Worm (Caenorhabditis elegans): Measurements from ENCODE around the gene F35E8.1.

F35E8.1 gene

DNA sequence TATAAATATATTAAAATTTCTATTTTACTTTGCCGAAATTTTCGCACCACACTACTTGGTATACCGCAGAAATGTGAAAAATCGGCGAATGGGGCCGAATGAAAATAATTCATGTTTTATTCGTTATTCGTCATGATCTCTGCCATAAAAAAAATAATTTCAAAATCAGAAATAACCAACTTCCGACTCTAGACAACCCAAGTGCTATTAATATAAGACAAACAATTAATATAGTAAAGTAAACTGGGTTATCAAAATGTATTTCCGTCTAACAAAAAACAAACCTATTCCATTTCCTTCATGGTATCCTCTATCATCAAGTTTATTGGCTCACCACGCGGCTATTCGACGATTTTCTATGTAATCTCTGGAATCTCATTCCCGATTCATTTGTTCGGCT lies 39.6 kb downstream of the F35E8.1 start, which contains the start of gene srh-293:
Gene srh-293 (plus strand): TSS at position 301 of the 400 bp plus-strand sequence.
- TF ChIP-seq klf-2 (GFP tag; conservative IDR thresholded peaks at IDR 0.05) (no peak), med-1 (GFP tag; optimal IDR thresholded peaks at IDR 0.05; ENCODE audit: insufficient read depth) (no peak), T22C8.4 (GFP tag; IDR thresholded peaks at IDR 0.05) (no peak), tab-1 (GFP tag; IDR thresholded peaks at IDR 0.05) (no peak), ztf-29 (GFP tag; IDR thresholded peaks at IDR 0.05) (no peak), flt-1 (GFP tag; IDR thresholded peaks at IDR 0.05) (no peak), ztf-23 (GFP tag; IDR thresholded peaks at IDR 0.05) (no peak), ref-1 (GFP tag; conservative IDR thresholded peaks at IDR 0.05) (no peak), cog-1 (tag; optimal IDR thresholded peaks at IDR 0.05) (no peak)

DNA sequence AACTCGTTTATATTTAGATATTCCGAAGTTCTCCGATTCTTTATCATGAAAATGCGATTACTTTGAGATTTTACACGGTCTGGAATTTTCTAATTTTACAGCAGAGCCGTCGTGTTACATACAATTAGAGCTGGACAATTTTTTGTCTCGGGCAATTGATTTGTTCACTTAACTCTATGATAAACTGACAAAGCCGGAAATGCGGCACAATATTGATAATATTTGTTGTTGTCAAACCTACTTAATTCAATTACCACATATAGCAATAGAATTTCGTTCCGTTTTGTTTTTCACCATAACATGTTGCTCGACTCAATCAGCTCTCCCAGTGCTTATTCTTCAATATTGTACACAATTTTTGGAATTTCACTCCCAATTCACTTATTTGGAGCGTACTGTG lies 42.4 kb downstream of the F35E8.1 start, which contains the start of gene srh-299:
Gene srh-299 (plus strand): TSS at position 301 of the 400 bp plus-strand sequence.
- no peak for TF ChIP-seq klf-2 (GFP tag; conservative IDR thresholded peaks at IDR 0.05)

DNA sequence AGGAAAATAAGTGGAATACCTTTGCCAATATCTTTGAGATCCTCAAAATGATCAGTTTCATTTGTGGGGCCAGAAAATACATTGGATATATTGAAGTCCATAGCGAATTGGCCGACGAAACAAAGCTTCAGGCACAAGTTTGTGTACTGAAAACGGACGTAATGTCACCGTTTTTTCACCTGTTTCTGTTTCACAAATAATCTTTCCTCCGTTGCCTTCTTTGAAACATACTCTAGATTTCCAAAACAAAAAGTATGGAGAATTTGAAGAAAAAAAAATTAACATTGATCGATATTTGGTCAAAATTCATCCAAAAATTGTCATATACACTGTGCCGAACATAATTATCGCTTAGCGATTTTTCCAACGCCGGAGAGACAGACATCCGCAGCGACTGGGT lies 42.8 kb downstream of the F35E8.1 start, which contains the start of gene srz-12:
Gene srz-12 (minus strand): TSS at position 101 of the 400 bp plus-strand sequence.
- TF ChIP-seq T22C8.4 (GFP tag; IDR thresholded peaks at IDR 0.05) = no peak
- TF ChIP-seq cog-1 (tag; optimal IDR thresholded peaks at IDR 0.05) = no peak
- TF ChIP-seq flt-1 (GFP tag; IDR thresholded peaks at IDR 0.05) = no peak
- TF ChIP-seq med-1 (GFP tag; optimal IDR thresholded peaks at IDR 0.05; ENCODE audit: insufficient read depth) = no peak
- no peak for TF ChIP-seq ztf-23 (GFP tag; IDR thresholded peaks at IDR 0.05)
- TF ChIP-seq ref-1 (GFP tag; conservative IDR thresholded peaks at IDR 0.05) = no peak
- TF ChIP-seq klf-2 (GFP tag; conservative IDR thresholded peaks at IDR 0.05) = no peak
- TF ChIP-seq ztf-29 (GFP tag; IDR thresholded peaks at IDR 0.05) = no peak
- TF ChIP-seq tab-1 (GFP tag; IDR thresholded peaks at IDR 0.05) = no peak

DNA sequence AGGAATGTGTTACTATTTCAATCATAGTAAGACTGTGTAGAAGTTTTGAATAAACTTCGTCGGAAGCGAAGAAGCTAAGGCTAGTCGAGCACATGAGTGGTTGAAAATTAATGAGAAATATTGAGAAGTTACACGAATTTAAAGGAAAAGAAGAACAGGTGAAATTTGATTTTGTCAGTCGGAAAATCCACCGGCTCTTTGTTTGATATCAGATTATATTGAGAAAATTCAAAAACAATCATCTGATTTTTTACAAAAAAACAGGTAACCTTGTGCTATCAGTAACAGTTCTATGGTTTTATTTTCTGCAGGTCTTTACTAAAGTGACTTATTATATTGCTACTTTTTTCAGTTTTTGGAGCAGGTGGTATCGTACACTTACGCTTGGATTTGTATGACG lies 47.1 kb downstream of the F35E8.1 start, which contains the start of gene srh-148:
Gene srh-148 (minus strand): TSS at position 101 of the 400 bp plus-strand sequence.
- TF ChIP-seq tab-1 (GFP tag; IDR thresholded peaks at IDR 0.05) = no peak
- TF ChIP-seq cog-1 (tag; optimal IDR thresholded peaks at IDR 0.05) = no peak
- TF ChIP-seq ref-1 (GFP tag; conservative IDR thresholded peaks at IDR 0.05) = no peak
- TF ChIP-seq flt-1 (GFP tag; IDR thresholded peaks at IDR 0.05) = no peak
- no peak for TF ChIP-seq klf-2 (GFP tag; conservative IDR thresholded peaks at IDR 0.05)
- TF ChIP-seq ztf-29 (GFP tag; IDR thresholded peaks at IDR 0.05) = no peak

Data from whole organism, midembryonic.